Worm (Caenorhabditis elegans) whole organism, L4/young adult: ENCODE measurements around the gene skn-1.

ENCODE experiments used
- W03F9.2 ChIP-seq: fragments of 150-350 bp; optimal IDR thresholded peaks from 2 replicates; lab custom pipeline; 2014; ENCODE audit warnings: missing biosample characterization, missing genetic modification characterization
- dao-5 ChIP-seq: sonication (generic microtip); optimal IDR thresholded peaks from 2 replicates; lab custom pipeline; 2016; ENCODE audit warnings: missing genotype, missing genetic modification characterization, moderate library complexity, missing compliant biosample characterization
- him-1 ChIP-seq: sonication (generic microtip); optimal IDR thresholded peaks from 2 replicates; lab custom pipeline; 2016; ENCODE audit warnings: missing genotype, missing genetic modification reagents, missing genetic modification characterization, missing compliant biosample characterization

DNA sequence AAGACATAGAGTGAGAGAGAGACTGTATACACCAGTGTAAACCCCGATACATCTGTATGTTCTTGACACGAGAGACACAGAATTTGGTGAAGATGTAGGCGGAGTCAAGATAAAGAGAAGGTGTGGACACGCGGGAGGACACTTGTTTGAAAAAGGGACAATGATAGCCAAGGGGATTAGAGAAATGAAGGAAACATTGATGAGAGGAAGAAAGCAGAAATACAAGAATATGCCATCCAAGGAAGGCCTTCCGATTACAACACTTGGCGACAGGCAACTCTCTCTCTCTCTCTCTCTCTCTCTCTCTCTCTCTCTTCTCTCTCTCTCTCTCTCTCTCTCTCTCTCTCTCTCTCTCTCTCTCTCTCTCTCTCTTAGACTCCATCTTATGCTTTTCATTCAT is 46.4 kb upstream of the skn-1 start:
- TF ChIP-seq him-1 (tag; lab: Kevin White, UChicago) = no peak
- TF ChIP-seq W03F9.2 (tag; lab: Kevin White, UChicago) = no peak
- TF ChIP-seq dao-5 = no peak
